Worm (Caenorhabditis elegans): ENCODE results near the gene cid-1.
A peak's percentile ranks its signal among the peaks of the same experiment; 100 is the strongest.

Gene cid-1

DNA sequence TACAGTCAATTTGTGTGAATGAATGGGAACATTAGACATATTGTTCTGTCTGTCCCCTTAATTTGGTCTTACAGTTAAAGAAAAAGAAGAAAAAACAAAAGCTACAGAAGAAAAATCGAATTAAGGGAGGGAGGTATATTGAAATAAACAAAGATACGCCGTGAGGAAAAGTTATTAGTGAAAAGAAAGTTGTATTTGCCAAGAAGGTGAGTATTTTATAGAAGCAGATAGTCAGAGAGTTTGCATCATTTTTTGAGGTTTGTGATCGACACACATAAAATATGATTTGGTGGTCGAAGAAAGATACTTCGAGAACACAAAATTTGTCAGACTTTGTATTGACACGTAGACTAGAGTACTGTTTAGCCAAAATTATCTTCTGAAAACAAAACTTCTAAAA lies 26.6 kb downstream of the cid-1 start (continued):
- TF ChIP-seq gei-8 (GFP tag; optimal IDR thresholded peaks at IDR 0.05) (no peak), ztf-11 (tag; optimal IDR thresholded peaks at IDR 0.05) (no peak), jun-1 (tag; optimal IDR thresholded peaks at IDR 0.05) (no peak), set-16 (GFP tag; IDR thresholded peaks at IDR 0.05) (no peak), snpc-1.2 (GFP tag; IDR thresholded peaks at IDR 0.05) (no peak), nhr-28 (tag; optimal IDR thresholded peaks at IDR 0.05) (peak; percentile 96), dpl-1 (GFP tag; optimal IDR thresholded peaks at IDR 0.05) (no peak), Y105C5A.15 (GFP tag; IDR thresholded peaks at IDR 0.05) (no peak), zfp-2 (tag; optimal IDR thresholded peaks at IDR 0.05) (no peak), dmd-6 (GFP tag; IDR thresholded peaks at IDR 0.05) (peak; percentile 34; the same call in 1 of the 2 replicates), lim-7 (GFP tag; IDR thresholded peaks at IDR 0.05) (0 out of 2 replicates have a peak, but pooled peaks have one; percentile 34), lsy-2 (tag; optimal IDR thresholded peaks at IDR 0.05) (peak in 1 of 2 experiments; percentile 28), unc-62 (GFP tag; optimal IDR thresholded peaks at IDR 0.05 in 1 of 2) (peak in 1 of 2 experiments; percentile 38), unc-62 (tag; optimal IDR thresholded peaks at IDR 0.05) (no peak), lin-1 (GFP tag; IDR thresholded peaks at IDR 0.05) (no peak), daf-16 (GFP tag; optimal IDR thresholded peaks at IDR 0.05) (no peak), daf-16 (tag; optimal IDR thresholded peaks at IDR 0.05) (peak; percentile 13), lin-39 (tag; optimal IDR thresholded peaks at IDR 0.05) (no peak), D1046.2 (GFP tag; IDR thresholded peaks at IDR 0.05) (no peak), dve-1 (tag; optimal IDR thresholded peaks at IDR 0.05; ENCODE audit: insufficient read depth) (peak; percentile 60), T20F7.1 (GFP tag; optimal IDR thresholded peaks at IDR 0.05) (peak; percentile 19), cey-2 (tag; optimal IDR thresholded peaks at IDR 0.05; ENCODE audit: borderline replicate concordance, insufficient read depth) (no peak), nhr-48 (tag; optimal IDR thresholded peaks at IDR 0.05) (no peak), lin-13 (GFP tag; optimal IDR thresholded peaks at IDR 0.05) (no peak), ceh-44 (GFP tag; IDR thresholded peaks at IDR 0.05) (no peak), ceh-82 (tag; optimal IDR thresholded peaks at IDR 0.05) (no peak), nhr-77 (tag; optimal IDR thresholded peaks at IDR 0.05) (peak; percentile 71), rbr-2 (tag; optimal IDR thresholded peaks at IDR 0.05) (no peak), nhr-11 (tag; optimal IDR thresholded peaks at IDR 0.05) (no peak), ZK337.2 (GFP tag; IDR thresholded peaks at IDR 0.05) (no peak)

- TF ChIP-seq daf-16 (GFP tag; optimal IDR thresholded peaks at IDR 0.05) (peak in 1 of 2 experiments; percentile 26), daf-16 (tag; optimal IDR thresholded peaks at IDR 0.05) (peak; percentile 94), T26A8.4 (GFP tag; IDR thresholded peaks at IDR 0.05) (0 out of 2 replicates have a peak, but pooled peaks have one; percentile 23), nhr-102 (tag; optimal IDR thresholded peaks at IDR 0.05) (peak; percentile 79), nhr-41 (GFP tag; IDR thresholded peaks at IDR 0.05) (peak; percentile 57; the same call in 1 of the 2 replicates), hlh-11 (tag; optimal IDR thresholded peaks at IDR 0.05) (peak; percentile 86), aly-2 (tag; optimal IDR thresholded peaks at IDR 0.05) (no peak), Y75B8A.6 (GFP tag; IDR thresholded peaks at IDR 0.05) (no peak), skn-1 (tag; optimal IDR thresholded peaks at IDR 0.05) (no peak), mdl-1 (tag; optimal IDR thresholded peaks at IDR 0.05) (no peak), dmd-6 (GFP tag; IDR thresholded peaks at IDR 0.05) (peak; percentile 93), nhr-28 (tag; optimal IDR thresholded peaks at IDR 0.05) (peak; percentile 99), D1046.2 (GFP tag; IDR thresholded peaks at IDR 0.05) (no peak), T20F7.1 (GFP tag; optimal IDR thresholded peaks at IDR 0.05) (peak; percentile 58), nhr-48 (tag; optimal IDR thresholded peaks at IDR 0.05) (peak; percentile 67), lin-1 (GFP tag; IDR thresholded peaks at IDR 0.05) (peak; percentile 59), tra-1 (GFP tag; IDR thresholded peaks at IDR 0.05) (peak; percentile 88), vab-7 (GFP tag; IDR thresholded peaks at IDR 0.05) (no peak), zfp-2 (tag; optimal IDR thresholded peaks at IDR 0.05) (no peak), mxl-2 (GFP tag; conservative IDR thresholded peaks at IDR 0.05) (no peak), lin-39 (tag; optimal IDR thresholded peaks at IDR 0.05) (no peak), nhr-77 (tag; optimal IDR thresholded peaks at IDR 0.05) (peak; percentile 97), pqm-1 (tag; optimal IDR thresholded peaks at IDR 0.05) (peak; percentile 82), lsy-2 (tag; optimal IDR thresholded peaks at IDR 0.05) (peak in 1 of 2 experiments; percentile 58), mep-1 (tag; optimal IDR thresholded peaks at IDR 0.05) (peak; percentile 73), hlh-30 (tag; optimal IDR thresholded peaks at IDR 0.05; ENCODE audit: insufficient read depth) (peak; percentile 62), php-3 (GFP tag; IDR thresholded peaks at IDR 0.05) (peak; percentile 59; the same call in 1 of the 2 replicates), nhr-25 (tag; optimal IDR thresholded peaks at IDR 0.05; ENCODE audit: borderline replicate concordance, insufficient read depth) (no peak), hif-1 (tag; optimal IDR thresholded peaks at IDR 0.05) (peak in 1 of 2 experiments; percentile 47), R02D3.7 (tag; optimal IDR thresholded peaks at IDR 0.05) (no peak), ztf-7 (tag; optimal IDR thresholded peaks at IDR 0.05) (peak; percentile 41)
Observed at ce11 chrIII:5201267-5201666, 27.5 kb downstream of the cid-1 start.
